Fruit fly (Drosophila melanogaster) whole organism, embryonic: ENCODE data around the gene CG18577.
A peak's percentile ranks its signal among the peaks of the same experiment; 100 is the strongest.

Source experiments
- Antp ChIP-seq: fragments of 200-800 bp; sonication (Bioruptor generic); optimal IDR thresholded peaks from 3 replicates; lab custom pipeline; 2016; ENCODE audit warnings: missing biosample characterization, missing genetic modification characterization
- Atf6 ChIP-seq: fragments of 200-800 bp; sonication (Bioruptor generic); IDR thresholded peaks from 2 replicates; pipeline ENCODE4 v1.3.6; 2022; ENCODE audit warnings: missing biosample characterization, missing genetic modification characterization
- Awh ChIP-seq: fragments of 200-800 bp; sonication (Bioruptor generic); IDR thresholded peaks from 2 replicates; pipeline ENCODE4, ENCODE4 v1.3.6; 2022; ENCODE audit warnings: missing biosample characterization, missing genetic modification characterization
- CG10462 ChIP-seq: fragments of 200-800 bp; sonication (Bioruptor generic); optimal IDR thresholded peaks from 2 replicates; lab custom pipeline; 2016; ENCODE audit warnings: missing biosample characterization, missing genetic modification characterization
- CG10979 ChIP-seq: fragments of 200-800 bp; sonication (Bioruptor generic); optimal IDR thresholded peaks from 2 replicates; lab custom pipeline; 2018; ENCODE audit warnings: missing biosample characterization, mild to moderate bottlenecking, missing genetic modification characterization, moderate library complexity
- CG11723 ChIP-seq: fragments of 200-800 bp; sonication (Bioruptor generic); optimal IDR thresholded peaks from 2 replicates; lab custom pipeline; 2017; ENCODE audit warnings: missing biosample characterization, mild to moderate bottlenecking, missing genetic modification characterization
- CG12219 ChIP-seq: fragments of 200-800 bp; sonication (Bioruptor generic); optimal IDR thresholded peaks from 3 replicates; lab custom pipeline; 2018; ENCODE audit warnings: missing biosample characterization, mild to moderate bottlenecking, missing genetic modification characterization
- CG12769 ChIP-seq: fragments of 200-800 bp; sonication (Bioruptor generic); optimal IDR thresholded peaks from 2 replicates; lab custom pipeline; 2019; ENCODE audit warnings: missing biosample characterization, mild to moderate bottlenecking, missing genetic modification characterization, moderate library complexity
- CG1602 ChIP-seq: fragments of 200-800 bp; sonication (Bioruptor generic); optimal IDR thresholded peaks from 3 replicates; lab custom pipeline; 2016; ENCODE audit warnings: missing biosample characterization, missing genetic modification characterization
- CG17912 ChIP-seq: fragments of 200-800 bp; sonication (Bioruptor generic); optimal IDR thresholded peaks from 2 replicates; lab custom pipeline; 2018; ENCODE audit warnings: missing biosample characterization, mild to moderate bottlenecking, missing genetic modification characterization
- CG31388 ChIP-seq: fragments of 200-800 bp; sonication (Bioruptor generic); optimal IDR thresholded peaks from 2 replicates; lab custom pipeline; 2016; ENCODE audit warnings: missing biosample characterization, missing genetic modification characterization
- CG3281 ChIP-seq: fragments of 200-800 bp; sonication (Bioruptor generic); optimal IDR thresholded peaks from 3 replicates; lab custom pipeline; 2017; ENCODE audit warnings: missing biosample characterization, mild to moderate bottlenecking, missing genetic modification characterization
- CG33213 ChIP-seq: fragments of 200-800 bp; sonication (Bioruptor generic); optimal IDR thresholded peaks from 3 replicates; lab custom pipeline; 2016; ENCODE audit warnings: missing biosample characterization, missing genetic modification characterization
- CG7372 ChIP-seq: fragments of 200-800 bp; sonication (Bioruptor generic); IDR thresholded peaks from 2 replicates; pipeline ENCODE4 v1.3.6; 2022; ENCODE audit warnings: missing biosample characterization, missing genetic modification characterization
- CG7928 ChIP-seq: fragments of 200-800 bp; sonication (Bioruptor generic); optimal IDR thresholded peaks from 2 replicates; lab custom pipeline; 2017; ENCODE audit warnings: missing biosample characterization, mild to moderate bottlenecking, missing genetic modification characterization
- CG8290 ChIP-seq, 3 experiments: fragments of 200-800 bp; sonication (Bioruptor generic); optimal IDR thresholded peaks; 2 replicates each; lab custom pipeline; 2016 to 2019; ENCODE audit warnings: missing biosample characterization in 3 of 3, missing genetic modification characterization in 3 of 3, mild to moderate bottlenecking in 2 of 3, moderate library complexity in 1 of 3
- CG8924 ChIP-seq: fragments of 200-800 bp; optimal IDR thresholded peaks from 3 replicates; lab custom pipeline; 2019; ENCODE audit warnings: missing biosample characterization, mild to moderate bottlenecking, missing genetic modification characterization, moderate library complexity
- CG9727 ChIP-seq: fragments of 200-800 bp; sonication (Bioruptor generic); optimal IDR thresholded peaks from 3 replicates; lab custom pipeline; 2017; ENCODE audit warnings: missing biosample characterization, mild to moderate bottlenecking, missing genetic modification characterization
- CTCF ChIP-seq: fragments of 200-800 bp; sonication (Bioruptor generic); optimal IDR thresholded peaks from 2 replicates; lab custom pipeline; 2017; ENCODE audit warnings: missing biosample characterization, mild to moderate bottlenecking, missing genetic modification characterization, moderate library complexity
- Chrac-16 ChIP-seq: fragments of 200-800 bp; sonication (Bioruptor generic); optimal IDR thresholded peaks from 3 replicates; lab custom pipeline; 2016; ENCODE audit warnings: missing biosample characterization, missing genetic modification characterization
- CoRest ChIP-seq: fragments of 200-800 bp; sonication (Bioruptor generic); optimal IDR thresholded peaks from 3 replicates; lab custom pipeline; 2018; ENCODE audit warnings: missing biosample characterization, mild to moderate bottlenecking, missing genetic modification characterization, moderate library complexity
- ERR ChIP-seq: fragments of 200-800 bp; sonication (Bioruptor generic); optimal IDR thresholded peaks from 2 replicates; lab custom pipeline; 2016; ENCODE audit warnings: missing biosample characterization, missing genetic modification characterization
- Eip74EF ChIP-seq, 2 experiments: fragments of 200-800 bp in 1 of 2; fragments of >200 bp in 1 of 2; sonication (Bioruptor generic) in 1 of 2; optimal IDR thresholded peaks; 2 replicates each; lab custom pipeline; 2017 to 2019; ENCODE audit warnings: missing biosample characterization in 2 of 2, missing genetic modification characterization in 2 of 2, mild to moderate bottlenecking in 1 of 2, moderate library complexity in 1 of 2
- Elba2 ChIP-seq: fragments of 200-800 bp; sonication (Bioruptor generic); optimal IDR thresholded peaks from 3 replicates; lab custom pipeline; 2016; ENCODE audit warnings: missing biosample characterization, missing genetic modification characterization
- Fer2 ChIP-seq: fragments of 200-800 bp; sonication (Bioruptor generic); optimal IDR thresholded peaks from 2 replicates; lab custom pipeline; 2018; ENCODE audit warnings: missing biosample characterization, mild to moderate bottlenecking, missing genetic modification characterization, moderate library complexity
- Fer3 ChIP-seq: fragments of 200-800 bp; sonication (Bioruptor generic); optimal IDR thresholded peaks from 2 replicates; lab custom pipeline; 2018; ENCODE audit warnings: missing biosample characterization, mild to moderate bottlenecking, missing genetic modification characterization, moderate library complexity
- Jarid2 ChIP-seq: fragments of 200-800 bp; sonication (Bioruptor generic); optimal IDR thresholded peaks from 3 replicates; lab custom pipeline; 2017; ENCODE audit warnings: mild to moderate bottlenecking, missing biosample characterization, missing genetic modification reagents, missing genetic modification characterization
- Meics ChIP-seq: fragments of 200-800 bp; sonication (Bioruptor generic); optimal IDR thresholded peaks from 2 replicates; lab custom pipeline; 2017; ENCODE audit warnings: missing biosample characterization, mild to moderate bottlenecking, missing genetic modification characterization
- Mrtf ChIP-seq: fragments of 200-800 bp; sonication (Bioruptor generic); IDR thresholded peaks from 3 replicates; pipeline ENCODE4 v1.3.6; 2022; ENCODE audit warnings: missing biosample characterization, missing genetic modification characterization
- Pdp1 ChIP-seq, 2 experiments: fragments of 200-800 bp; sonication (Bioruptor generic); optimal IDR thresholded peaks; 3 replicates each; lab custom pipeline; 2016; ENCODE audit warnings: missing biosample characterization in 2 of 2, missing genetic modification characterization in 2 of 2, mild to moderate bottlenecking in 1 of 2, moderate library complexity in 1 of 2
- Six4 ChIP-seq: fragments of 200-800 bp; sonication (Bioruptor generic); optimal IDR thresholded peaks from 2 replicates; lab custom pipeline; 2016; ENCODE audit warnings: missing biosample characterization, missing genetic modification characterization
- Sox102F ChIP-seq: fragments of 200-800 bp; sonication (Bioruptor generic); optimal IDR thresholded peaks from 2 replicates; lab custom pipeline; 2018; ENCODE audit warnings: missing biosample characterization, mild to moderate bottlenecking, missing genetic modification characterization, moderate library complexity
- ac ChIP-seq: fragments of 200-800 bp; sonication (Bioruptor generic); optimal IDR thresholded peaks from 3 replicates; lab custom pipeline; 2017; ENCODE audit warnings: missing biosample characterization, mild to moderate bottlenecking, missing genetic modification characterization
- ara ChIP-seq: fragments of 200-800 bp; sonication (Bioruptor generic); IDR thresholded peaks from 2 replicates; pipeline ENCODE4 v1.3.6; 2022; ENCODE audit warnings: missing biosample characterization, missing genetic modification characterization
- bowl ChIP-seq: fragments of 200-800 bp; sonication (Bioruptor generic); IDR thresholded peaks from 2 replicates; pipeline ENCODE4 v1.3.6; 2022; ENCODE audit warnings: missing biosample characterization, missing genetic modification characterization
- ci ChIP-seq: fragments of 200-800 bp; sonication (Bioruptor generic); IDR thresholded peaks from 3 replicates; pipeline ENCODE4 v1.3.6; 2022; ENCODE audit warnings: missing biosample characterization, missing genetic modification characterization
- dmrt99B ChIP-seq: fragments of 200-800 bp; sonication (Bioruptor generic); optimal IDR thresholded peaks from 2 replicates; lab custom pipeline; 2018; ENCODE audit warnings: missing biosample characterization, mild to moderate bottlenecking, missing genetic modification characterization, moderate library complexity
- gsb-n ChIP-seq: fragments of 200-800 bp; sonication (Bioruptor generic); optimal IDR thresholded peaks from 3 replicates; lab custom pipeline; 2018; ENCODE audit warnings: missing biosample characterization, mild to moderate bottlenecking, missing genetic modification characterization
- kah ChIP-seq: fragments of 200-800 bp; sonication (Bioruptor generic); optimal IDR thresholded peaks from 2 replicates; lab custom pipeline; 2018; ENCODE audit warnings: missing biosample characterization, mild to moderate bottlenecking, missing genetic modification characterization
- kni ChIP-seq: fragments of 200-800 bp; sonication (Bioruptor generic); optimal IDR thresholded peaks from 3 replicates; lab custom pipeline; 2017; ENCODE audit warnings: mild to moderate bottlenecking, missing biosample characterization, missing genetic modification reagents, missing genetic modification characterization
- mirr ChIP-seq: fragments of 200-800 bp; sonication (Bioruptor generic); optimal IDR thresholded peaks from 3 replicates; lab custom pipeline; 2018; ENCODE audit warnings: missing biosample characterization, mild to moderate bottlenecking, missing genetic modification characterization
- oc ChIP-seq: fragments of 200-800 bp; sonication (Bioruptor generic); optimal IDR thresholded peaks from 2 replicates; lab custom pipeline; 2018; ENCODE audit warnings: missing biosample characterization, mild to moderate bottlenecking, missing genetic modification characterization, moderate library complexity
- repo ChIP-seq: fragments of 200-800 bp; sonication (Bioruptor generic); optimal IDR thresholded peaks from 2 replicates; lab custom pipeline; 2016; ENCODE audit warnings: missing biosample characterization, missing genetic modification characterization
- ro ChIP-seq: fragments of 200-800 bp; sonication (Bioruptor generic); IDR thresholded peaks from 2 replicates; pipeline ENCODE4 v1.3.6; 2022; ENCODE audit warnings: missing biosample characterization, missing genetic modification characterization
- row ChIP-seq: fragments of 200-800 bp; sonication (Bioruptor generic); IDR thresholded peaks from 3 replicates; pipeline ENCODE4 v1.3.6; 2022; ENCODE audit warnings: missing biosample characterization, missing genetic modification characterization
- stwl ChIP-seq: fragments of 200-800 bp; sonication (Bioruptor generic); optimal IDR thresholded peaks from 3 replicates; lab custom pipeline; 2018; ENCODE audit warnings: missing biosample characterization, mild to moderate bottlenecking, missing genetic modification characterization, moderate library complexity
- tgo ChIP-seq: fragments of 200-800 bp; sonication (Bioruptor generic); IDR thresholded peaks from 3 replicates; pipeline ENCODE4 v1.3.6; 2022; ENCODE audit warnings: missing biosample characterization, missing genetic modification characterization
- trem ChIP-seq: fragments of 200-800 bp; optimal IDR thresholded peaks from 3 replicates; lab custom pipeline; 2019; ENCODE audit warnings: missing biosample characterization, mild to moderate bottlenecking, missing genetic modification characterization, moderate library complexity
- zfh2 ChIP-seq: fragments of 200-800 bp; sonication (Bioruptor generic); optimal IDR thresholded peaks from 2 replicates; lab custom pipeline; 2016; ENCODE audit warnings: missing biosample characterization, missing genetic modification characterization

CG18577 gene

dm6 chr3R:11208766-11209331, 13.0 kb downstream of the CG18577 start (continued):
- TF ChIP-seq Sox102F (GFP tag; lab: Kevin White, UChicago) (no peak), CG10979 (tag; lab: Kevin White, UChicago) (peak; percentile 83), Atf6 (GFP tag; lab: Robert Waterston, UW) (0 out of 2 replicates have a peak, but pooled peaks have one; percentile 8), CG7372 (GFP tag; lab: Robert Waterston, UW) (peak; percentile 95), Meics (no peak), Eip74EF (GFP tag; optimal IDR thresholded peaks at IDR 0.05; lab: Kevin White, UChicago) (peak in 1 of 2 experiments; percentile 61), bowl (GFP tag; lab: Robert Waterston, UW) (no peak), CG8290 (GFP tag; optimal IDR thresholded peaks at IDR 0.05; lab: Kevin White, UChicago) (no peak), CG8290 (tag; optimal IDR thresholded peaks at IDR 0.05; lab: Kevin White, UChicago) (peak in 1 of 2 experiments; percentile 8), CG31388 (GFP tag; lab: Kevin White, UChicago) (no peak), CTCF (GFP tag; lab: Kevin White, UChicago) (peak; percentile 53), kah (no peak), CG1602 (GFP tag; lab: Kevin White, UChicago) (no peak), oc (tag; lab: Kevin White, UChicago) (no peak), Pdp1 (GFP tag; optimal IDR thresholded peaks at IDR 0.05; lab: Kevin White, UChicago) (peak in 1 of 2 experiments; percentile 98), CG12769 (tag; lab: Kevin White, UChicago) (no peak), CG12219 (GFP tag; lab: Kevin White, UChicago) (no peak), Fer2 (tag; lab: Kevin White, UChicago) (no peak), CG17912 (GFP tag; lab: Kevin White, UChicago) (no peak)

DNA sequence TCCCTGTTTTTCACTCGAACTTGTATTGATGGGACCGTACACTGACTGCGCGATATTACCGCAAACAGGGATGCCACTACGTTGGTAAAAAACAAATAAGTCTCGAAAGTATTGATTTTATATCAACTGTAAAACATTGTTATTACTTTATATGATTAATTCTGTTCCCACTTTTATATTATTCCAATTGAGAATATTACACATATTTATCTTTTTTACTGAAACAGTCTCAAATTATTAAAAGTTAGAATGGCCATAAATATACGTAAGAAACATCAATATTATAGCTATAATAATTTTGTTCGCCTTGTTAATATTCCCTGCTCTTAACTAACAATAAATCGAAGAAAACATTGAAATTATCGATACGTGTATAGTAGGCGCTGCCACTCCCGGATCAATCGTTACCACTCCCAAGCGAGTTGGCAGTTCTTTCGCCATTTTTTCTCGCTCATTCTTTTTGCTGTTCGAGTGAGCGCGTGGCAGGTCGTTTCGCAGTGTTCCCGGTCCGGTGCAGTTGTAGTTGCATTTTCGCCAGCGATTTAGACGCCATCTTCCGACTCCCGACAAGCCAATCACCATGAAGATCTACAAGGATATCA, 14.0 kb downstream of the CG18577 start, which contains the start of the genes SdhC and Tctp:
SdhC (minus strand) TSS at position 49 of the 602 bp plus-strand sequence.
Tctp (plus strand) TSS at position 447 of the 602 bp plus-strand sequence.
- TF ChIP-seq Elba2 (GFP tag; lab: Kevin White, UChicago) (peak; percentile 19), row (GFP tag; lab: Robert Waterston, UW) (peak; percentile 72), ro (no peak), stwl (tag; lab: Kevin White, UChicago) (peak; percentile 62), mirr (GFP tag; lab: Kevin White, UChicago) (peak; percentile 27), ara (no peak), CoRest (peak; percentile 64), CG3281 (peak; percentile 5), CG11723 (no peak), kni (peak; percentile 37), Mrtf (no peak), dmrt99B (tag; lab: Kevin White, UChicago) (peak; percentile 9), Six4 (GFP tag; lab: Kevin White, UChicago) (peak; percentile 38), Antp (GFP tag; lab: Kevin White, UChicago) (peak; percentile 22), Jarid2 (GFP tag; lab: Kevin White, UChicago) (no peak), CG33213 (GFP tag; lab: Kevin White, UChicago) (peak; percentile 19), Chrac-16 (peak; percentile 27), ac (no peak), gsb-n (tag; lab: Kevin White, UChicago) (peak; percentile 45), CG10462 (GFP tag; lab: Kevin White, UChicago) (peak; percentile 39), tgo (GFP tag; lab: Robert Waterston, UW) (no peak), trem (tag; lab: Kevin White, UChicago) (peak; percentile 100), CG7928 (GFP tag; lab: Kevin White, UChicago) (no peak), CG9727 (peak; percentile 62), Awh (0 out of 2 replicates have a peak, but pooled peaks have one; percentile 26), Fer3 (tag; lab: Kevin White, UChicago) (peak; percentile 40), zfh2 (GFP tag; lab: Kevin White, UChicago) (peak; percentile 14), ERR (no peak), repo (GFP tag; lab: Kevin White, UChicago) (no peak), ci (peak; percentile 23; the same call in 1 of the 3 replicates), CG8924 (peak; percentile 46)
